Fruit fly (Drosophila melanogaster) whole organism, larva: ENCODE data around the gene CG33285.

Experiments used
- noc ChIP-seq: fragments of 200-800 bp; sonication (Bioruptor generic); optimal IDR thresholded peaks from 3 replicates; lab custom pipeline; 2019; ENCODE audit warnings: missing biosample characterization, mild to moderate bottlenecking, missing genetic modification characterization, moderate library complexity

CG33285 gene

dm6 chr3L:21088889-21089288 is at the start of gene CG33285:
Gene CG33285, minus strand, starts transcription at chr3L:21088989.
- no peak for TF ChIP-seq noc

- no peak for TF ChIP-seq noc
Measured at dm6 chr3L:21136253-21136652, 47.5 kb upstream of the CG33285 start, which contains the start of gene CG10565. Gene CG10565, minus strand, starts transcription at chr3L:21136353.

- TF ChIP-seq noc, result no peak
Measured at dm6 chr3L:21135850-21136249, 47.1 kb upstream of the CG33285 start.

dm6 chr3L:21131427-21131826 is 42.6 kb upstream of the CG33285 start, which contains the start of gene ICA69:
Gene ICA69, plus strand, starts transcription at chr3L:21131446.
- TF ChIP-seq noc, result no peak

dm6 chr3L:21130839-21131410 is 42.1 kb upstream of the CG33285 start, which contains the start of gene ko:
Gene ko, minus strand, starts transcription at chr3L:21131159.
- no peak for TF ChIP-seq noc

DNA sequence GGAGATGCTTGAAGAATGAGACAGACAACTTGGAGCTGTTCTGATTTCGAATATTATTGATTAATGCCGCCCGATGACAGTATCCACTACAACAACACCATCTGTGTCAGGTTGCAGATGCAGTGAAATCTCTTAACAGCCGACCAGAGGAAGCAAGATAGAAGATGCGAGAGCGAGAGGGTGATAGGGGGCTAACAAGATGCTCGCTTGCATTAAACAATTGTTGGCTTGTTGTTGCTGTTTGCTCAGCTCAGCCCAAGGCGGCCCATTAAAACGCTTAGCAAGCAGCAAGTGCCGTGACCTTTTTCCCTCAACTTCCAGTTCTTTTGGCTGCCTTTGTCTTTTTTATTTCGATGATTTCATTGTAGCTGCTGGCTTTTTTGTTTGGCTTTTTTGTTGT is 40.9 kb upstream of the CG33285 start:
- TF ChIP-seq noc, result no peak

DNA sequence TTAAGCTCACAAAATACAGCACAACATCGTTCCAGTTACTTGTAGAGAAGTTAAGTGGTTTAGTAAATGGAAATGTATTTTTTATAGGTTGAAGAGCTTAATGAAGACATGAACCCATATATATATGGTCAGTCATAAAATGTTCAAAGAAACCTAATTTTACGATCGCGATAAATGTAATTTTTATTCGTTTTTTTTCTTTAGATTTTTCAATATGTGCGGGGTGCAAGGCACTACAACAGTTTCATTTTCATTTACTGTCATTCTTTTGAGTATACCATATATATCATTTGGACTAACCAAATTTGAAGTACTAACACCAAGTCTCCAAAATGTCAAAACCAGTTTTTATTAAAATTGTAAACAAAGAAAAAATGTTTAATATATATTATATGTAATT is 34.7 kb upstream of the CG33285 start, which contains the start of gene CG33284:
TSS of gene CG33284 (plus strand) at position 301 of the 400 bp plus-strand sequence.
- TF ChIP-seq noc, result no peak

- TF ChIP-seq noc, result no peak
Measured at dm6 chr3L:21122522-21122923, 33.7 kb upstream of the CG33285 start.

dm6 chr3L:21121353-21121752 is 32.6 kb upstream of the CG33285 start, which contains the start of gene CG43938:
Gene CG43938, plus strand, starts transcription at chr3L:21121653.
- TF ChIP-seq noc, result no peak

- TF ChIP-seq noc, result no peak
Measured at dm6 chr3L:21118602-21119001, 29.8 kb upstream of the CG33285 start.

dm6 chr3L:21113061-21113460 is 24.3 kb upstream of the CG33285 start:
- no peak for TF ChIP-seq noc

DNA sequence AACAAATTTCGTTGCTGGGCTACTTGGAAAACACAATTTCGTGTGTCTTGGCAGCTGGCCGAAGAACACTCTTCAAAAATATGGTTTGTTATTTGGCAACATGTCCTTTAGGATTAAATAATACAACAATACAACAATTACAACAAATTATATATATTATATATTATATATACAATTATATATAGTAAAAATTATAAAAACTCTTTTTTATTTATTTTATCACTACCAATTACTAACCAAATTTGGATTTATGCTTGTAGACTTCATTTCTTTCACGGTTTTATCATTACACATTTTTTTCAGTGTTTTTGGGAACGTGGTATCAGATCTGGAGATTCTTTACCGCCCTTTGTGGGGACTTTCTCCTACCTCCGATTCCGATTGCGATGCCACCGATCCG is 19.7 kb upstream of the CG33285 start:
- TF ChIP-seq noc, result no peak

dm6 chr3L:21106883-21107282 is 18.1 kb upstream of the CG33285 start:
- TF ChIP-seq noc, result no peak

DNA sequence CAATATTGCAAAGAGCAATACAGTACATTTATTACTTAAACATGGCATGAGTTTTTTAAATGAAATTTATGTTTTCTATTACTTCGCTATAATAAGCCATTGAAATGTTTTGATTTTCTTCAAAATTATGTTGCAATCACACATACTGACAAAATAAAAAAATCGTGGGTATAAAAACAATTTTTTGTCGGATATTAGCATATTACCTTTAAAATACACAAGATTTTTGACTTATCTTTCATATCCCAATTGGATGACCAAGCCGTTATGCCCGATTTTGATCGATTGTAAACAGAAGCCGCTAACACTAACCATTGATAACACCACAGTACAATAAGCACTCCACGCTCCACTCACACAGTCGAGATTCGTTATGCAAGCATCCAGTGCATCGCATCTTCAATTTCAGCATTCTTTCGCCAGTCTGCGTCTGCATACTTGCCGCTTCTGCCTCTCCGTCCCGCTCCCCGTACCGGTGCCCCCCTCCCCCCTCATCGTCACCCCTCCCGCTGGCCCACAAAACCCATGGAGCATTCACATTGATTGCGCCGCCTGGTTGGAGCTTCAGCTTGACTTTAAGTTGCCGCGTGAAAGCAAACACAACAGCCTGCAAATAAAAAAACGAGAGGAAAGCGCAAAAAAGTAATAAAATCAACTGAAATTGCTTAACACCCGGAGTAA is 15.7 kb upstream of the CG33285 start:
- no peak for TF ChIP-seq noc

- TF ChIP-seq noc, result peak; percentile 23
Measured at dm6 chr3L:21101316-21101715, 12.5 kb upstream of the CG33285 start.

dm6 chr3L:21100429-21100828 is 11.6 kb upstream of the CG33285 start:
- TF ChIP-seq noc, result peak; percentile 47

DNA sequence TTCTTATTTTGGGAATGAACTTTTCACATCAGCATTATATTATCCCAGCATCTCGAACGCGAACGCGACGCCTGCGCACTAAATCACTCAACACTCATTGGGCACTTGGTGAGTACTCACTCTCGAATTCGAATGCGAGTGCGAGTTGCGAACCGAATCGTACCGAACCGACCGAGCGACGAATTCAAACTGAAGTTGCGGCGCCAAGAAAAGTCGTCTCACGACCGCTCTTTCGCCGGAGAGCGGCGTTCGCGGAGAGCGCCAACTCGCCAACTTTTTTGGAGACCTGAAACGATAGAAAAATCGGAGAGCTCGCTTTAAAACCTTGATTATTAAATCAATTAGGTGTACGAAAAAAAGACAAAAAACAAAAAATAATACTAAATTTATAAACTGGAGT is 11.1 kb upstream of the CG33285 start:
- TF ChIP-seq noc, result no peak

dm6 chr3L:21099019-21099447 is 10.2 kb upstream of the CG33285 start:
- no peak for TF ChIP-seq noc
